Fruit fly (Drosophila melanogaster) whole organism, embryonic: ENCODE measurements around the gene CG3630.
A peak's percentile ranks its signal among the peaks of the same experiment; 100 is the strongest.

Experiments
- CG1024 ChIP-seq: fragments of 200-800 bp; sonication (Bioruptor generic); IDR thresholded peaks from 2 replicates; pipeline ENCODE4 v1.3.6; 2022; ENCODE audit warnings: missing biosample characterization, missing genetic modification characterization
- CG10321 ChIP-seq: fragments of 200-800 bp; sonication (Bioruptor generic); IDR thresholded peaks from 2 replicates; pipeline ENCODE4 v1.3.6; 2022; ENCODE audit warnings: missing biosample characterization, missing genetic modification characterization
- CG10543 ChIP-seq: fragments of 200-800 bp; sonication (Bioruptor generic); optimal IDR thresholded peaks from 3 replicates; lab custom pipeline; 2017; ENCODE audit warnings: missing biosample characterization, mild to moderate bottlenecking, missing genetic modification characterization, moderate library complexity
- CG11504 ChIP-seq: fragments of 200-800 bp; sonication (Bioruptor generic); optimal IDR thresholded peaks from 3 replicates; lab custom pipeline; 2019; ENCODE audit warnings: missing biosample characterization, mild to moderate bottlenecking, missing genetic modification characterization, moderate library complexity
- CG12299 ChIP-seq: fragments of 200-800 bp; sonication (Bioruptor generic); optimal IDR thresholded peaks from 2 replicates; lab custom pipeline; 2018; ENCODE audit warnings: missing biosample characterization, mild to moderate bottlenecking, missing genetic modification characterization
- CG12744 ChIP-seq: fragments of 200-800 bp; sonication (Bioruptor generic); optimal IDR thresholded peaks from 2 replicates; lab custom pipeline; 2016; ENCODE audit warnings: missing biosample characterization, missing genetic modification characterization
- CG14860 ChIP-seq: fragments of 200-800 bp; sonication (Bioruptor generic); IDR thresholded peaks from 3 replicates; pipeline ENCODE4 v1.3.6; 2022; ENCODE audit warnings: missing biosample characterization, missing genetic modification characterization; ENCODE audit not compliant: partially characterized antibody
- CG14965 ChIP-seq: fragments of 200-800 bp; sonication (Bioruptor generic); optimal IDR thresholded peaks from 2 replicates; lab custom pipeline; 2016; ENCODE audit warnings: missing biosample characterization, missing genetic modification characterization, borderline replicate concordance
- CG1529 ChIP-seq: fragments of 200-800 bp; sonication (Bioruptor generic); optimal IDR thresholded peaks from 3 replicates; lab custom pipeline; 2018; ENCODE audit warnings: missing biosample characterization, missing genetic modification characterization
- CG16779 ChIP-seq: fragments of 200-800 bp; sonication (Bioruptor generic); IDR thresholded peaks from 2 replicates; pipeline ENCODE4 v1.3.6; 2022; ENCODE audit warnings: missing biosample characterization, missing genetic modification characterization
- CG16813 ChIP-seq: fragments of 200-800 bp; sonication (Bioruptor generic); IDR thresholded peaks from 3 replicates; pipeline ENCODE4 v1.3.6; 2022; ENCODE audit warnings: missing biosample characterization, missing genetic modification characterization; ENCODE audit not compliant: partially characterized antibody
- CG16863 ChIP-seq: fragments of 200-800 bp; sonication (Bioruptor generic); optimal IDR thresholded peaks from 3 replicates; lab custom pipeline; 2016; ENCODE audit warnings: missing biosample characterization, missing genetic modification characterization
- CG17568 ChIP-seq: fragments of 200-800 bp; sonication (Bioruptor generic); optimal IDR thresholded peaks from 2 replicates; lab custom pipeline; 2018; ENCODE audit warnings: missing biosample characterization, mild to moderate bottlenecking, missing genetic modification characterization, moderate library complexity
- CG17912 ChIP-seq: fragments of 200-800 bp; sonication (Bioruptor generic); optimal IDR thresholded peaks from 2 replicates; lab custom pipeline; 2018; ENCODE audit warnings: missing biosample characterization, mild to moderate bottlenecking, missing genetic modification characterization
- CG18262 ChIP-seq: fragments of 200-800 bp; optimal IDR thresholded peaks from 3 replicates; lab custom pipeline; 2019; ENCODE audit warnings: missing biosample characterization, mild to moderate bottlenecking, missing genetic modification characterization, moderate library complexity
- CG1832 ChIP-seq: fragments of 200-800 bp; sonication (Bioruptor generic); optimal IDR thresholded peaks from 2 replicates; lab custom pipeline; 2017; ENCODE audit warnings: missing biosample characterization, mild to moderate bottlenecking, missing genetic modification characterization, inconsistent platforms
- CG33557 ChIP-seq: fragments of 200-800 bp; sonication (Bioruptor generic); optimal IDR thresholded peaks from 2 replicates; lab custom pipeline; 2019; ENCODE audit warnings: missing biosample characterization, mild to moderate bottlenecking, missing genetic modification characterization, moderate library complexity
- CG3407 ChIP-seq: fragments of 200-800 bp; sonication (Bioruptor generic); optimal IDR thresholded peaks from 2 replicates; lab custom pipeline; 2018; ENCODE audit warnings: missing biosample characterization, mild to moderate bottlenecking, missing genetic modification characterization
- CG4360 ChIP-seq: fragments of 200-800 bp; sonication (Bioruptor generic); IDR thresholded peaks from 2 replicates; pipeline ENCODE4 v1.3.6; 2022; ENCODE audit warnings: missing biosample characterization, missing genetic modification characterization
- CG4820 ChIP-seq: fragments of 200-800 bp; sonication (Bioruptor generic); optimal IDR thresholded peaks from 3 replicates; lab custom pipeline; 2016; ENCODE audit warnings: missing biosample characterization, missing genetic modification characterization
- CG7745 ChIP-seq: fragments of 200-800 bp; sonication (Bioruptor generic); optimal IDR thresholded peaks from 2 replicates; lab custom pipeline; 2018; ENCODE audit warnings: missing biosample characterization, mild to moderate bottlenecking, missing genetic modification characterization, moderate library complexity
- CG7839 ChIP-seq: fragments of 200-800 bp; sonication (Bioruptor generic); optimal IDR thresholded peaks from 3 replicates; lab custom pipeline; 2018; ENCODE audit warnings: missing biosample characterization, mild to moderate bottlenecking, missing genetic modification characterization, moderate library complexity
- CG9215 ChIP-seq: fragments of 200-800 bp; sonication (Bioruptor generic); IDR thresholded peaks from 2 replicates; pipeline ENCODE4 v1.3.6; 2022; ENCODE audit warnings: missing biosample characterization, missing genetic modification characterization
- CG9609 ChIP-seq: fragments of 200-800 bp; sonication (Bioruptor generic); optimal IDR thresholded peaks from 3 replicates; lab custom pipeline; 2016; ENCODE audit warnings: missing biosample characterization, missing genetic modification characterization
- CG9932 ChIP-seq: fragments of 200-800 bp; sonication (Bioruptor generic); IDR thresholded peaks from 2 replicates; pipeline ENCODE4 v1.3.6; 2022; ENCODE audit warnings: missing biosample characterization, missing genetic modification characterization
- E2f1 ChIP-seq: fragments of 200-800 bp; sonication (Bioruptor generic); IDR thresholded peaks from 2 replicates; pipeline ENCODE4 v1.3.6; 2022; ENCODE audit warnings: missing biosample characterization, missing genetic modification characterization
- Gsc ChIP-seq: fragments of 200-800 bp; sonication (Bioruptor generic); IDR thresholded peaks from 2 replicates; pipeline ENCODE4 v1.3.6; 2022; ENCODE audit warnings: missing biosample characterization, missing genetic modification characterization
- Hr78 ChIP-seq, 2 experiments: fragments of 200-800 bp in 1 of 2; fragments of >200 bp in 1 of 2; sonication (Bioruptor generic) in 1 of 2; optimal IDR thresholded peaks; 2 replicates each; lab custom pipeline; 2017 to 2019; ENCODE audit warnings: missing biosample characterization in 2 of 2, missing genetic modification characterization in 2 of 2, mild to moderate bottlenecking in 1 of 2, moderate library complexity in 1 of 2
- Lhr ChIP-seq: fragments of 200-800 bp; sonication (Bioruptor generic); optimal IDR thresholded peaks from 3 replicates; lab custom pipeline; 2017; ENCODE audit warnings: mild to moderate bottlenecking, missing biosample characterization, missing genetic modification reagents, missing genetic modification characterization
- Oaz ChIP-seq: fragments of 200-800 bp; sonication (Bioruptor generic); IDR thresholded peaks from 2 replicates; pipeline ENCODE4 v1.3.6; 2022; ENCODE audit warnings: missing biosample characterization, missing genetic modification characterization
- Oli ChIP-seq: fragments of 200-800 bp; sonication (Bioruptor generic); optimal IDR thresholded peaks from 2 replicates; lab custom pipeline; 2018; ENCODE audit warnings: missing biosample characterization, mild to moderate bottlenecking, missing genetic modification characterization, moderate library complexity
- Ravus ChIP-seq: fragments of 200-800 bp; sonication (Bioruptor generic); IDR thresholded peaks from 2 replicates; pipeline ENCODE4 v1.3.6; 2022; ENCODE audit warnings: missing biosample characterization, missing genetic modification characterization
- Rx ChIP-seq: fragments of 200-800 bp; sonication (Bioruptor generic); IDR thresholded peaks from 2 replicates; pipeline ENCODE4 v1.3.6; 2022; ENCODE audit warnings: missing biosample characterization, missing genetic modification characterization
- ara ChIP-seq: fragments of 200-800 bp; sonication (Bioruptor generic); IDR thresholded peaks from 2 replicates; pipeline ENCODE4 v1.3.6; 2022; ENCODE audit warnings: missing biosample characterization, missing genetic modification characterization
- az2 ChIP-seq: fragments of 200-800 bp; sonication (Bioruptor generic); optimal IDR thresholded peaks from 3 replicates; lab custom pipeline; 2016; ENCODE audit warnings: missing biosample characterization, missing genetic modification characterization
- caup ChIP-seq: fragments of 200-800 bp; sonication (Bioruptor generic); optimal IDR thresholded peaks from 3 replicates; lab custom pipeline; 2017; ENCODE audit warnings: missing biosample characterization, mild to moderate bottlenecking, missing genetic modification characterization, moderate library complexity; ENCODE audit not compliant: severe bottlenecking
- croc ChIP-seq: fragments of 200-800 bp; sonication (Bioruptor generic); conservative IDR thresholded peaks from 3 replicates; pipeline ENCODE4 v1.3.6; 2022; ENCODE audit warnings: missing biosample characterization, missing genetic modification characterization
- danr ChIP-seq: fragments of 200-800 bp; sonication (Bioruptor generic); IDR thresholded peaks from 2 replicates; pipeline ENCODE4 v1.3.6; 2022; ENCODE audit warnings: missing biosample characterization, missing genetic modification characterization
- disco-r ChIP-seq: fragments of 200-800 bp; sonication (Bioruptor generic); optimal IDR thresholded peaks from 2 replicates; lab custom pipeline; 2016; ENCODE audit warnings: missing biosample characterization, missing genetic modification characterization
- dysf ChIP-seq: fragments of 200-800 bp; sonication (Bioruptor generic); IDR thresholded peaks from 3 replicates; pipeline ENCODE4 v1.3.6; 2022; ENCODE audit warnings: missing biosample characterization, missing genetic modification characterization
- grn ChIP-seq: fragments of 200-800 bp; sonication (Bioruptor generic); optimal IDR thresholded peaks from 3 replicates; lab custom pipeline; 2017; ENCODE audit warnings: missing biosample characterization, missing genetic modification characterization
- h ChIP-seq: fragments of >200 bp; optimal IDR thresholded peaks from 2 replicates; lab custom pipeline; 2017
- ind ChIP-seq: fragments of 200-800 bp; sonication (Bioruptor generic); optimal IDR thresholded peaks from 3 replicates; lab custom pipeline; 2016; ENCODE audit warnings: missing biosample characterization, missing genetic modification characterization
- pros ChIP-seq: fragments of 200-800 bp; sonication (Bioruptor generic); optimal IDR thresholded peaks from 3 replicates; lab custom pipeline; 2019; ENCODE audit warnings: missing biosample characterization, mild to moderate bottlenecking, missing genetic modification characterization, moderate library complexity
- row ChIP-seq: fragments of 200-800 bp; sonication (Bioruptor generic); IDR thresholded peaks from 3 replicates; pipeline ENCODE4 v1.3.6; 2022; ENCODE audit warnings: missing biosample characterization, missing genetic modification characterization
- run ChIP-seq: fragments of 200-800 bp; sonication (Bioruptor generic); optimal IDR thresholded peaks from 3 replicates; lab custom pipeline; 2018; ENCODE audit warnings: missing biosample characterization, mild to moderate bottlenecking, missing genetic modification characterization
- tap ChIP-seq: fragments of 200-800 bp; optimal IDR thresholded peaks from 3 replicates; lab custom pipeline; 2019; ENCODE audit warnings: missing biosample characterization, mild to moderate bottlenecking, missing genetic modification characterization, moderate library complexity
- tio ChIP-seq: fragments of 200-800 bp; sonication (Bioruptor generic); optimal IDR thresholded peaks from 2 replicates; lab custom pipeline; 2017; ENCODE audit warnings: missing biosample characterization, missing genetic modification characterization, inconsistent platforms
- z ChIP-seq: fragments of 200-800 bp; sonication (Bioruptor generic); IDR thresholded peaks from 3 replicates; pipeline ENCODE4 v1.3.6; 2022; ENCODE audit warnings: missing biosample characterization, missing genetic modification characterization

Gene CG3630

DNA sequence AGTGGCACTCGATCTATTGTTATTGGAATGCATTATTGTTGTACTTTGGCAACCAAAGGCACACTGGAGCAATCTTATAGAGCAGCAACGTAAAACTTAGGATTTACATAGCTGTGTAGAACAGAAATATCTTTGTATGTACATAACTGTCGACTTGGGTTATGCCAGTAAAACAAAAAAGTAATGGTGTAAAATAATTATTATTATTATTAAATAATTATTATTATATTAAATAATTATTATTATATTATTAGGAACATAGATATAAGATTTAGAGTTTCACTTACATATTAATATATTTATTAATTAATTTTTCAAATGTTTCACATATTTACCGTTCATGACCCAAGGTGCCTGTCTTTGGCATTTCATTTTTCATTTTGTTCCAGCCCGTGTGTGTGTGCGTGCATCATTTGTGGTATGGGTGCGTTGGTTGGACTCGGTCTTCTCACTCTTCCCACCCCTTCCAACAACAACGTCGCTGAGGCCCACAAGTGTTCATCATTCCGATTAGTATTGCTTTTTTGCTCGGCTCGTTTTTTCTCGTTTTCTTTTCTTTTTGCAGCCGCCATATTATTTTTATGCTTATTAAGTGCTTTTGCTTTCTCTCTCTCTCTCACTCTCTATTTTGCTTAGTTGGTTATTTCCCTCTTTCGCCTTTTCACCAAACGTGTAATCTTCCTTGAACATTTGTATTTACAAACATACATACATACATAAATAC is 37.9 kb upstream of the CG3630 start (continued):
- TF ChIP-seq CG17912 (peak; percentile 93), caup (peak; percentile 96), CG12299 (tag; lab: Kevin White, UChicago) (peak; percentile 94), Oaz (GFP tag; lab: Robert Waterston, UW) (peak; percentile 72), grn (GFP tag; lab: Kevin White, UChicago) (no peak), CG9215 (GFP tag; lab: Robert Waterston, UW) (peak; percentile 92), CG4820 (GFP tag; lab: Kevin White, UChicago) (peak; percentile 94), CG9932 (GFP tag; lab: Robert Waterston, UW) (peak; percentile 92), CG16779 (GFP tag; lab: Robert Waterston, UW) (peak; percentile 62; the same call in 1 of the 2 replicates), CG12744 (GFP tag; lab: Kevin White, UChicago) (peak; percentile 22), CG7745 (peak; percentile 8), CG1529 (GFP tag; lab: Kevin White, UChicago) (peak; percentile 91), Hr78 (GFP tag; optimal IDR thresholded peaks at IDR 0.05; lab: Kevin White, UChicago) (peak in 1 of 2 experiments; percentile 92), pros (GFP tag; lab: Kevin White, UChicago) (peak; percentile 27), Ravus (GFP tag; lab: Robert Waterston, UW) (peak; percentile 84), disco-r (GFP tag; lab: Kevin White, UChicago) (peak; percentile 45), Lhr (GFP tag; lab: Kevin White, UChicago) (peak; percentile 69), CG14965 (GFP tag; lab: Kevin White, UChicago) (peak; percentile 15), CG11504 (tag; lab: Kevin White, UChicago) (peak; percentile 98), z (GFP tag; lab: Robert Waterston, UW) (no peak), Gsc (GFP tag; lab: Robert Waterston, UW) (peak; percentile 85), CG16863 (GFP tag; lab: Kevin White, UChicago) (peak; percentile 84), dysf (peak; percentile 96), CG18262 (tag; lab: Kevin White, UChicago) (peak; percentile 100), croc (GFP tag; lab: Robert Waterston, UW) (peak; percentile 94), CG10321 (GFP tag; lab: Robert Waterston, UW) (peak; percentile 59; the same call in 1 of the 2 replicates), tio (GFP tag; lab: Kevin White, UChicago) (peak; percentile 94), ara (GFP tag; lab: Robert Waterston, UW) (peak; percentile 90), ind (GFP tag; lab: Kevin White, UChicago) (peak; percentile 97), CG10543 (peak; percentile 99), CG16813 (GFP tag; lab: Robert Waterston, UW) (peak; percentile 37), CG17568 (GFP tag; lab: Kevin White, UChicago) (peak; percentile 82), CG3407 (peak; percentile 94), CG1024 (GFP tag; lab: Robert Waterston, UW) (peak; percentile 74), run (peak; percentile 95), Oli (tag; lab: Kevin White, UChicago) (peak; percentile 99), CG9609 (peak; percentile 88), CG1832 (GFP tag; lab: Kevin White, UChicago) (peak; percentile 21), CG14860 (GFP tag; lab: Robert Waterston, UW) (0 out of 3 replicates have a peak, but pooled peaks have one; percentile 40), E2f1 (GFP tag; lab: Robert Waterston, UW) (peak; percentile 91), CG7839 (tag; lab: Kevin White, UChicago) (peak; percentile 99), tap (tag; lab: Kevin White, UChicago) (peak; percentile 96), h (lab: Kevin White, UChicago) (no peak), CG33557 (GFP tag; lab: Kevin White, UChicago) (peak; percentile 99), row (GFP tag; lab: Robert Waterston, UW) (peak; percentile 95), Rx (peak; percentile 78), CG4360 (GFP tag; lab: Robert Waterston, UW) (peak; percentile 77), az2 (peak; percentile 94), danr (peak; percentile 91)
